Fruit fly (Drosophila melanogaster) whole organism, pupa: ENCODE data around the gene Cyp4ac3.

Source experiments
- CG15710 ChIP-seq: fragments of 200-800 bp; sonication (Bioruptor generic); optimal IDR thresholded peaks from 2 replicates; lab custom pipeline; 2018; ENCODE audit warnings: missing biosample characterization, mild to moderate bottlenecking, missing genetic modification characterization, moderate library complexity
- CG8159 ChIP-seq: fragments of 200-800 bp; sonication (Bioruptor generic); optimal IDR thresholded peaks from 3 replicates; lab custom pipeline; 2018; ENCODE audit warnings: missing biosample characterization, mild to moderate bottlenecking, missing genetic modification characterization, moderate library complexity

dm6 chr2L:5254105-5254711 lies 14.1 kb upstream of the Cyp4ac3 start:
- TF ChIP-seq CG15710 (tag; lab: Kevin White, UChicago) (peak; percentile 93), CG8159 (tag; lab: Kevin White, UChicago) (peak; percentile 94)
